Worm (Caenorhabditis elegans): ENCODE measurements around the gene F35F10.13.

F35F10.13 gene

ce11 chrV:3282957-3283356 is 35.9 kb downstream of the F35F10.13 start, which contains the start of gene str-64:
TSS of gene str-64 (plus strand) at chrV:3283257.
- TF ChIP-seq ceh-45 (GFP tag; IDR thresholded peaks at IDR 0.05) = no peak
- TF ChIP-seq ahr-1 (tag; optimal IDR thresholded peaks at IDR 0.05) = no peak
- no peak for TF ChIP-seq fkh-6 (tag; optimal IDR thresholded peaks at IDR 0.05)
- no peak for TF ChIP-seq lin-11 (tag; optimal IDR thresholded peaks at IDR 0.05)

DNA sequence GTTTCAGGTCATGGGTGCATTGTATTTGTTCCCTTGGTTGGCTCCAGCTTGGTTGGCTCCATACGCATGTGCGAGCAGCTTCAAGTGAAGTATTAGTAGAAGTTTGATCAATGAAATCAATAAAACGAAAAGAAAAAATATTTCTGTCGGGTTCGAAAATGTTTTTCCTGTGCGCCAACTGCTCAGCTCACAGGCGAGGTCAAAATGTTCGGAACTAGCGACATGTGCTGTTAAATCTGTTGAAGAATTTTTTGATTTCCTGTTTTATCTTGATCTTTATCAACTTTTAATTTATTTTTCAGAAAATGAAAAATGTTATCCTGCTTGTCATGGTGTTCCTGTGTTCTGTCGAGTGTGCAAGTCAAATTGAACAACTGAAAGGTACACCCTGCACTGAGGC is 37.4 kb downstream of the F35F10.13 start, which contains the start of gene T28A11.25:
TSS of gene T28A11.25 (plus strand) at position 301 of the 400 bp plus-strand sequence.
- TF ChIP-seq nhr-232 (tag; optimal IDR thresholded peaks at IDR 0.05) (no peak), npax-4 (tag; optimal IDR thresholded peaks at IDR 0.05) (no peak), mec-3 (tag; optimal IDR thresholded peaks at IDR 0.05; ENCODE audit: borderline replicate concordance) (no peak), sox-2 (GFP tag; IDR thresholded peaks at IDR 0.05) (no peak), hlh-13 (GFP tag; optimal IDR thresholded peaks at IDR 0.05) (no peak), ceh-14 (tag; optimal IDR thresholded peaks at IDR 0.05) (no peak), syd-9 (tag; optimal IDR thresholded peaks at IDR 0.05) (no peak), ceh-22 (tag; optimal IDR thresholded peaks at IDR 0.05) (no peak), dmd-4 (tag; optimal IDR thresholded peaks at IDR 0.05; ENCODE audit: borderline replicate concordance) (no peak), pqm-1 (tag; optimal IDR thresholded peaks at IDR 0.05) (no peak), hlh-30 (tag; optimal IDR thresholded peaks at IDR 0.05; ENCODE audit: insufficient read depth) (no peak), pha-2 (tag; optimal IDR thresholded peaks at IDR 0.05) (no peak), ceh-24 (tag; optimal IDR thresholded peaks at IDR 0.05) (no peak), madf-2 (tag; optimal IDR thresholded peaks at IDR 0.05) (no peak), ceh-6 (GFP tag; optimal IDR thresholded peaks at IDR 0.05) (no peak), odd-2 (tag; optimal IDR thresholded peaks at IDR 0.05) (no peak), fkh-6 (tag; optimal IDR thresholded peaks at IDR 0.05) (no peak)

DNA sequence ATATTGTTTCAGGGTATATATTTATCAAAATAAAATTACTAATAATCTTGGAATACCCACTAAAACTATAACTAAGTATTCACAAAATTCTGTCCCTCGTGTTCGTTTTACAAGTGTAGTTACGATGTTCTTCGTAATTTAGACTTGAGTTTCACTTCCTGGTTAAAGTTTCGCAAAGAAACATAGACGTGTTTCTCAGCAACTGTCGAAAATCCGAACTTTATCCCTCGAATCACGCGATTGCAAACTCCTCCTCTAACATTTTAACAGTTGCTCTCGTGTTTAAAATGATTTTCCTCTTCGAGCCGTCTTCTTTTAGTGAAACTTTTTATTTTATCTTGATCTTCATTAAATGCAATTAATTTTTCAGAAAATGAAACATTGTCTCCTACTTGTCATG is 38.9 kb downstream of the F35F10.13 start, which contains the start of gene T28A11.2:
TSS of gene T28A11.2 (plus strand) at position 371 of the 400 bp plus-strand sequence.
- no peak for TF ChIP-seq mec-3 (tag; optimal IDR thresholded peaks at IDR 0.05; ENCODE audit: borderline replicate concordance)
- no peak for TF ChIP-seq ceh-19 (GFP tag; optimal IDR thresholded peaks at IDR 0.05)
- TF ChIP-seq T23F11.4 (GFP tag; optimal IDR thresholded peaks at IDR 0.05) = no peak
- TF ChIP-seq dmd-4 (tag; optimal IDR thresholded peaks at IDR 0.05; ENCODE audit: borderline replicate concordance) = no peak
- no peak for TF ChIP-seq pat-9 (tag; optimal IDR thresholded peaks at IDR 0.05)
- no peak for TF ChIP-seq ceh-6 (GFP tag; optimal IDR thresholded peaks at IDR 0.05)
- no peak for TF ChIP-seq hlh-8 (tag; optimal IDR thresholded peaks at IDR 0.05)
- no peak for TF ChIP-seq ref-2 (tag; optimal IDR thresholded peaks at IDR 0.05)
- no peak for TF ChIP-seq rnt-1 (tag; optimal IDR thresholded peaks at IDR 0.05)
- no peak for TF ChIP-seq sox-4 (tag; optimal IDR thresholded peaks at IDR 0.05)
- TF ChIP-seq K09A11.1 (tag; optimal IDR thresholded peaks at IDR 0.05; ENCODE audit: insufficient read depth) = no peak
- no peak for TF ChIP-seq fax-1 (tag; optimal IDR thresholded peaks at IDR 0.05)
- no peak for TF ChIP-seq npax-4 (tag; optimal IDR thresholded peaks at IDR 0.05)

DNA sequence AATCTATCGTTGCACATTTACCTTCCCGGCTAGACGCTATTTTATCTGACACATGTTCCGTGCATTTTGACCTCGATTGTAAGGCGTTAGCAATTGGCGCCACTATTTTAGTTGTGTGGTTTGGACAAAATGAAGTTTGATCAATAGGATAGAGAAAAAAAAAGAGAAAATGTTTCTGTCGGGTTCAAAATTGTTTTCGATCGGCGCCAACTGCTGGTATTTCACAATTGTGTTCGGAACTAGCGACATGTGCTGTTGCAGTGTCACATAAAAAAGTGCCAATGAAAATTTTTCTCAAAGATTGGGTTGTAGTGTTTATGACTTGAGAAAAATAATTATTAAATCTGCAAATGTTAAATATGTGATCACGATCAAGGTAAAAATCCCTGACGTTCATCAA is 39.7 kb downstream of the F35F10.13 start:
- TF ChIP-seq unc-86 (tag; optimal IDR thresholded peaks at IDR 0.05) (no peak), pax-1 (tag; optimal IDR thresholded peaks at IDR 0.05) (no peak), ahr-1 (tag; optimal IDR thresholded peaks at IDR 0.05) (no peak), nhr-11 (tag; optimal IDR thresholded peaks at IDR 0.05) (no peak), madf-2 (tag; optimal IDR thresholded peaks at IDR 0.05) (no peak), ceh-30 (tag; optimal IDR thresholded peaks at IDR 0.05) (no peak), lin-11 (tag; optimal IDR thresholded peaks at IDR 0.05) (no peak), elt-2 (tag; optimal IDR thresholded peaks at IDR 0.05) (no peak), ceh-31 (tag; optimal IDR thresholded peaks at IDR 0.05) (no peak), C38D4.7 (GFP tag; optimal IDR thresholded peaks at IDR 0.05) (no peak)
